Fruit fly (Drosophila melanogaster): ENCODE results near the gene CG31550.

The CG31550 gene

dm6 chr3R:5518627-5519026, 33.3 kb downstream of the CG31550 start (continued):
- TF ChIP-seq Awh (GFP tag; IDR thresholded peaks at IDR 0.05) (peak; percentile 91), Nf-YA (GFP tag; IDR thresholded peaks at IDR 0.05) (no peak), ato (GFP tag; IDR thresholded peaks at IDR 0.05; ENCODE audit: partially characterized antibody) (no peak), HmgZ (tag; optimal IDR thresholded peaks at IDR 0.05) (no peak), klu (GFP tag; IDR thresholded peaks at IDR 0.05) (no peak), dati (GFP tag; IDR thresholded peaks at IDR 0.05) (peak; percentile 39; the same call in 1 of the 2 replicates), CG10431 (GFP tag; optimal IDR thresholded peaks at IDR 0.05) (no peak), CG34376 (GFP tag; optimal IDR thresholded peaks at IDR 0.05) (no peak), CG17829 (tag; optimal IDR thresholded peaks at IDR 0.05) (peak; percentile 46), zfh2 (GFP tag; optimal IDR thresholded peaks at IDR 0.05) (peak; percentile 36), CG6689 (GFP tag; IDR thresholded peaks at IDR 0.05) (peak; percentile 23; the same call in 1 of the 2 replicates), CG42726 (GFP tag; IDR thresholded peaks at IDR 0.05; ENCODE audit: partially characterized antibody) (no peak), sc (optimal IDR thresholded peaks at IDR 0.05) (no peak), sc (GFP tag; optimal IDR thresholded peaks at IDR 0.05) (peak; percentile 20), HmgD (GFP tag; optimal IDR thresholded peaks at IDR 0.05) (no peak), CG2875 (GFP tag; optimal IDR thresholded peaks at IDR 0.05) (peak; percentile 40), CrebB (tag; optimal IDR thresholded peaks at IDR 0.05) (no peak), CG10462 (GFP tag; optimal IDR thresholded peaks at IDR 0.05) (no peak), Ssrp (tag; optimal IDR thresholded peaks at IDR 0.05) (peak; percentile 60), CG3281 (GFP tag; optimal IDR thresholded peaks at IDR 0.05) (no peak), chn (GFP tag; optimal IDR thresholded peaks at IDR 0.05) (peak; percentile 60), wdn (GFP tag; IDR thresholded peaks at IDR 0.05) (no peak), gt (GFP tag; IDR thresholded peaks at IDR 0.05) (no peak), CG18599 (GFP tag; optimal IDR thresholded peaks at IDR 0.05) (no peak), Dll (GFP tag; IDR thresholded peaks at IDR 0.05; ENCODE audit: partially characterized antibody) (0 out of 4 replicates have a peak, but pooled peaks have one; percentile 28), CG4617 (GFP tag; optimal IDR thresholded peaks at IDR 0.05; ENCODE audit: borderline replicate concordance) (no peak), dm (GFP tag; optimal IDR thresholded peaks at IDR 0.05) (no peak), ara (GFP tag; IDR thresholded peaks at IDR 0.05) (0 out of 2 replicates have a peak, but pooled peaks have one; percentile 8), CG7963 (GFP tag; IDR thresholded peaks at IDR 0.05; ENCODE audit: partially characterized antibody) (no peak), CG6854 (GFP tag; optimal IDR thresholded peaks at IDR 0.05) (no peak), CG17912 (GFP tag; optimal IDR thresholded peaks at IDR 0.05) (no peak), h (optimal IDR thresholded peaks at IDR 0.05) (no peak), CG15269 (tag; optimal IDR thresholded peaks at IDR 0.05) (peak; percentile 54), yki (optimal IDR thresholded peaks at IDR 0.05) (no peak), Atf3 (GFP tag; optimal IDR thresholded peaks at IDR 0.05) (peak; percentile 15), CG3847 (GFP tag; IDR thresholded peaks at IDR 0.05) (no peak), slbo (GFP tag; IDR thresholded peaks at IDR 0.05) (peak; percentile 37; the same call in 1 of the 2 replicates), Opbp (GFP tag; IDR thresholded peaks at IDR 0.05; ENCODE audit: partially characterized antibody) (no peak), dimm (GFP tag; IDR thresholded peaks at IDR 0.05) (no peak), CG14667 (GFP tag; IDR thresholded peaks at IDR 0.05) (no peak), E2f1 (GFP tag; IDR thresholded peaks at IDR 0.05) (no peak), CG1602 (GFP tag; optimal IDR thresholded peaks at IDR 0.05) (no peak), CG8924 (tag; optimal IDR thresholded peaks at IDR 0.05) (peak; percentile 41), dmrt99B (tag; optimal IDR thresholded peaks at IDR 0.05) (peak; percentile 65), CG3065 (GFP tag; optimal IDR thresholded peaks at IDR 0.05) (peak; percentile 29), Hsf (GFP tag; optimal IDR thresholded peaks at IDR 0.05) (peak; percentile 50), amos (GFP tag; IDR thresholded peaks at IDR 0.05; ENCODE audit: partially characterized antibody) (no peak), CkIIα-i1 (GFP tag; IDR thresholded peaks at IDR 0.05) (no peak), CG1792 (GFP tag; optimal IDR thresholded peaks at IDR 0.05) (peak; percentile 9), Hr39 (optimal IDR thresholded peaks at IDR 0.05) (no peak), esg (GFP tag; conservative IDR thresholded peaks at IDR 0.05) (peak; percentile 34; the same call in 1 of the 2 replicates), CG7271 (tag; optimal IDR thresholded peaks at IDR 0.05) (no peak)

All from whole organism, embryonic.